Fruit fly (Drosophila melanogaster) whole organism, embryonic: ENCODE data around the gene CG16953.

Experiments
- Aef1 ChIP-seq: fragments of 200-800 bp; sonication (Bioruptor generic); IDR thresholded peaks from 3 replicates; pipeline ENCODE4 v1.3.6; 2022; ENCODE audit warnings: missing biosample characterization, missing genetic modification characterization
- CG10209 ChIP-seq: fragments of 200-800 bp; sonication (Bioruptor generic); optimal IDR thresholded peaks from 3 replicates; lab custom pipeline; 2017; ENCODE audit warnings: missing biosample characterization, mild to moderate bottlenecking, missing genetic modification characterization, missing genetic modification reagents
- CG10979 ChIP-seq: fragments of 200-800 bp; sonication (Bioruptor generic); optimal IDR thresholded peaks from 2 replicates; lab custom pipeline; 2018; ENCODE audit warnings: missing biosample characterization, mild to moderate bottlenecking, missing genetic modification characterization, moderate library complexity
- CG11398 ChIP-seq: fragments of 200-800 bp; sonication (Bioruptor generic); optimal IDR thresholded peaks from 2 replicates; lab custom pipeline; 2016; ENCODE audit warnings: missing biosample characterization, missing genetic modification characterization
- CG13775 ChIP-seq: fragments of 200-800 bp; sonication (Bioruptor generic); optimal IDR thresholded peaks from 3 replicates; lab custom pipeline; 2017; ENCODE audit warnings: missing biosample characterization, mild to moderate bottlenecking, missing genetic modification characterization
- CG13894 ChIP-seq: fragments of 200-800 bp; sonication (Bioruptor generic); optimal IDR thresholded peaks from 3 replicates; lab custom pipeline; 2018; ENCODE audit warnings: missing biosample characterization, mild to moderate bottlenecking, missing genetic modification characterization, moderate library complexity
- CG17328 ChIP-seq: fragments of 200-800 bp; sonication (Bioruptor generic); IDR thresholded peaks from 2 replicates; pipeline ENCODE4 v1.3.6; 2022; ENCODE audit warnings: missing biosample characterization, missing genetic modification characterization
- CG17359 ChIP-seq: fragments of 200-800 bp; sonication (Bioruptor generic); optimal IDR thresholded peaks from 3 replicates; lab custom pipeline; 2018; ENCODE audit warnings: missing biosample characterization, mild to moderate bottlenecking, missing genetic modification characterization, moderate library complexity
- CG2116 ChIP-seq: fragments of 200-800 bp; sonication (Bioruptor generic); optimal IDR thresholded peaks from 3 replicates; lab custom pipeline; 2018; ENCODE audit warnings: missing biosample characterization, mild to moderate bottlenecking, missing genetic modification characterization
- CG30403 ChIP-seq: fragments of 200-800 bp; sonication (Bioruptor generic); optimal IDR thresholded peaks from 3 replicates; lab custom pipeline; 2016; ENCODE audit warnings: missing biosample characterization, missing genetic modification characterization
- CG31441 ChIP-seq: fragments of 200-800 bp; sonication (Bioruptor generic); IDR thresholded peaks from 2 replicates; pipeline ENCODE4 v1.3.6; 2022; ENCODE audit warnings: missing biosample characterization, missing genetic modification characterization
- CG4730 ChIP-seq: fragments of 200-800 bp; sonication (Bioruptor generic); IDR thresholded peaks from 2 replicates; pipeline ENCODE4 v1.3.6; 2022; ENCODE audit warnings: missing biosample characterization, missing genetic modification characterization
- CG5245 ChIP-seq: fragments of 200-800 bp; sonication (Bioruptor generic); optimal IDR thresholded peaks from 3 replicates; lab custom pipeline; 2016; ENCODE audit warnings: missing biosample characterization, missing genetic modification characterization
- CG7839 ChIP-seq: fragments of 200-800 bp; sonication (Bioruptor generic); optimal IDR thresholded peaks from 3 replicates; lab custom pipeline; 2018; ENCODE audit warnings: missing biosample characterization, mild to moderate bottlenecking, missing genetic modification characterization, moderate library complexity
- CG8359 ChIP-seq: fragments of 200-800 bp; sonication (Bioruptor generic); optimal IDR thresholded peaks from 2 replicates; lab custom pipeline; 2017; ENCODE audit warnings: missing biosample characterization, mild to moderate bottlenecking, missing genetic modification characterization, borderline replicate concordance
- CG8765 ChIP-seq: fragments of 200-800 bp; sonication (Bioruptor generic); IDR thresholded peaks from 2 replicates; pipeline ENCODE4 v1.3.6; 2022; ENCODE audit warnings: missing biosample characterization, missing genetic modification characterization
- CkIIα-i1 ChIP-seq: fragments of 200-800 bp; sonication (Bioruptor generic); IDR thresholded peaks from 2 replicates; pipeline ENCODE4 v1.3.6; 2022; ENCODE audit warnings: missing biosample characterization, missing genetic modification characterization
- E2f2 ChIP-seq: fragments of 200-800 bp; sonication (Bioruptor generic); IDR thresholded peaks from 2 replicates; pipeline ENCODE4 v1.3.6; 2022; ENCODE audit warnings: missing biosample characterization, missing genetic modification characterization
- Hey ChIP-seq: fragments of 200-800 bp; sonication (Bioruptor generic); optimal IDR thresholded peaks from 3 replicates; lab custom pipeline; 2018; ENCODE audit warnings: missing biosample characterization, mild to moderate bottlenecking, missing genetic modification characterization
- Hr39 ChIP-seq: fragments of >200 bp; optimal IDR thresholded peaks from 2 replicates; lab custom pipeline; 2017
- Mad ChIP-seq: fragments of 200-800 bp; sonication (Bioruptor generic); optimal IDR thresholded peaks from 2 replicates; lab custom pipeline; 2016; ENCODE audit warnings: missing biosample characterization, missing genetic modification characterization
- Nf-YA ChIP-seq: fragments of 200-800 bp; sonication (Bioruptor generic); IDR thresholded peaks from 2 replicates; pipeline ENCODE4 v1.3.6; 2022; ENCODE audit warnings: missing biosample characterization, missing genetic modification characterization
- Ravus ChIP-seq: fragments of 200-800 bp; sonication (Bioruptor generic); IDR thresholded peaks from 2 replicates; pipeline ENCODE4 v1.3.6; 2022; ENCODE audit warnings: missing biosample characterization, missing genetic modification characterization
- Sry-δ ChIP-seq: fragments of 200-800 bp; sonication (Bioruptor generic); optimal IDR thresholded peaks from 2 replicates; lab custom pipeline; 2016; ENCODE audit warnings: missing biosample characterization, missing genetic modification characterization
- Trl ChIP-seq, 3 experiments: fragments of >200 bp in 2 of 3; fragments of 200-800 bp in 1 of 3; sonication (Bioruptor generic) in 1 of 3; optimal IDR thresholded peaks; 2 replicates in 1 of 3; 3 replicates in 2 of 3; lab custom pipeline; 2016 to 2017; ENCODE audit warnings: missing biosample characterization in 1 of 3, missing genetic modification characterization in 1 of 3
- ara ChIP-seq: fragments of 200-800 bp; sonication (Bioruptor generic); IDR thresholded peaks from 2 replicates; pipeline ENCODE4 v1.3.6; 2022; ENCODE audit warnings: missing biosample characterization, missing genetic modification characterization
- cad ChIP-seq: fragments of >200 bp; optimal IDR thresholded peaks from 2 replicates; lab custom pipeline; 2017; ENCODE audit warnings: missing biosample characterization, missing genetic modification characterization
- chif ChIP-seq, 2 experiments: fragments of 200-800 bp; sonication (Bioruptor generic); optimal IDR thresholded peaks; 3 replicates each; lab custom pipeline; 2016; ENCODE audit warnings: missing biosample characterization in 2 of 2, missing genetic modification characterization in 2 of 2
- chm ChIP-seq: fragments of 200-800 bp; sonication (Bioruptor generic); IDR thresholded peaks from 2 replicates; pipeline ENCODE4 v1.3.6; 2022; ENCODE audit warnings: missing biosample characterization, missing genetic modification characterization
- croc ChIP-seq: fragments of 200-800 bp; sonication (Bioruptor generic); conservative IDR thresholded peaks from 3 replicates; pipeline ENCODE4 v1.3.6; 2022; ENCODE audit warnings: missing biosample characterization, missing genetic modification characterization
- disco-r ChIP-seq: fragments of 200-800 bp; sonication (Bioruptor generic); optimal IDR thresholded peaks from 2 replicates; lab custom pipeline; 2016; ENCODE audit warnings: missing biosample characterization, missing genetic modification characterization
- gce ChIP-seq: fragments of 200-800 bp; sonication (Bioruptor generic); IDR thresholded peaks from 3 replicates; pipeline ENCODE4 v1.3.6; 2022; ENCODE audit warnings: missing biosample characterization, missing genetic modification characterization
- gem ChIP-seq: fragments of 200-800 bp; sonication (Bioruptor generic); optimal IDR thresholded peaks from 2 replicates; lab custom pipeline; 2019; ENCODE audit warnings: missing biosample characterization, mild to moderate bottlenecking, missing genetic modification characterization, moderate library complexity
- gsb-n ChIP-seq: fragments of 200-800 bp; sonication (Bioruptor generic); optimal IDR thresholded peaks from 3 replicates; lab custom pipeline; 2018; ENCODE audit warnings: missing biosample characterization, mild to moderate bottlenecking, missing genetic modification characterization
- hkb ChIP-seq, 2 experiments: fragments of 200-800 bp in 1 of 2; fragments of >200 bp in 1 of 2; sonication (Bioruptor generic) in 1 of 2; IDR thresholded peaks in 1 of 2; optimal IDR thresholded peaks in 1 of 2; 2 replicates each; pipeline versions ENCODE4 v1.3.6 to Lab custom; 2017 to 2022; ENCODE audit warnings: missing biosample characterization in 1 of 2, missing genetic modification characterization in 1 of 2
- inv ChIP-seq: fragments of 200-800 bp; sonication (Bioruptor generic); IDR thresholded peaks from 2 replicates; pipeline ENCODE4 v1.3.6; 2022; ENCODE audit warnings: missing biosample characterization, missing genetic modification characterization; ENCODE audit not compliant: partially characterized antibody
- org-1 ChIP-seq: fragments of 200-800 bp; sonication (Bioruptor generic); optimal IDR thresholded peaks from 2 replicates; lab custom pipeline; 2017; ENCODE audit warnings: missing biosample characterization, missing genetic modification characterization
- rib ChIP-seq: fragments of 200-800 bp; sonication (Bioruptor generic); IDR thresholded peaks from 2 replicates; pipeline ENCODE4 v1.3.6; 2022; ENCODE audit warnings: missing biosample characterization, missing genetic modification characterization
- seq ChIP-seq: fragments of 200-800 bp; sonication (Bioruptor generic); IDR thresholded peaks from 2 replicates; pipeline ENCODE4 v1.3.6; 2022; ENCODE audit warnings: missing biosample characterization, missing genetic modification characterization
- slbo ChIP-seq: fragments of 200-800 bp; sonication (Bioruptor generic); IDR thresholded peaks from 2 replicates; pipeline ENCODE4 v1.3.6; 2022; ENCODE audit warnings: missing biosample characterization, missing genetic modification characterization
- slp2 ChIP-seq: fragments of 200-800 bp; sonication (Bioruptor generic); optimal IDR thresholded peaks from 2 replicates; lab custom pipeline; 2016; ENCODE audit warnings: missing biosample characterization, missing genetic modification characterization
- vvl ChIP-seq: fragments of 200-800 bp; sonication (Bioruptor generic); IDR thresholded peaks from 2 replicates; pipeline ENCODE4 v1.3.6; 2022; ENCODE audit warnings: missing biosample characterization, missing genetic modification characterization
- zfh1 ChIP-seq: fragments of 200-800 bp; sonication (Bioruptor generic); IDR thresholded peaks from 3 replicates; pipeline ENCODE4 v1.3.6; 2022; ENCODE audit warnings: missing biosample characterization, missing genetic modification characterization

CG16953 gene

DNA sequence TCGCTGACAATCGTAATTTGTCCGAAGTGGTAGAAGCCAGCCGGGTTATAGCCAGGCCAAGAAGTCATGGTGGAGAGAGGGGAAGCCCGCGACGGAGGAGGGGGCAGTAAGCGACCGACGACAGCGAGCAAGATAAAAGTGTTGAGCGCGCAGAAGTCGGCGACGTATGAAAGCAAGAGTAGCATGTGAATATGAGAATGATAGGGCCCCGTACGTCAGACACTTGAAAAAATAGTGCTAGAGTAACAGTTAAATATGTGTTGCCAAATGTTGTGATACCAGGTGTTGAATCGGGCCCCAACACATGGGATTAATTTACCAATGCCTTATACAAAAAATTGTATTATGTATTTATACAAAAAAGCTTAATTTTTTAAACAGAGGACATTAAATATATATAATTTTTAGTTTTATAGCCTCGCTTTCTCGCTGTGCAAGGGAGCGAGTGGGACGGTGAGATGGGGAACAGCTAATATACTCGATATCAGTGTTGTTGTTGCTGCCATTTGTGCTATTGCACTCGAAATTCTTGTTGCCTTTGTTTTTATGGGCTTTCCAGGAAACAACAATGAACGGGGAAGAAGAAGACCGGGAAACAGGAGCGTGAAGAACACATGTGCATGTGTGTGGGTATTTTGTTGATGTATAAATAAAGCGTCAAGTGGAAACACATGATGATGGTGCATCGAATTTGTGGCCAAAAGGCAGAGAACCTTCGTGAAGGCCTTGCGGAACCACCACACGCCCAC is 35.6 kb downstream of the CG16953 start (continued):
- TF ChIP-seq rib (peak; percentile 79), CG10209 (peak; percentile 86), slbo (GFP tag; lab: Robert Waterston, UW) (peak; percentile 83), CG31441 (GFP tag; lab: Robert Waterston, UW) (peak; percentile 86), gem (tag; lab: Kevin White, UChicago) (peak; percentile 93), CG7839 (tag; lab: Kevin White, UChicago) (peak; percentile 90), Trl (optimal IDR thresholded peaks at IDR 0.05; lab: Kevin White, UChicago) (no peak), Trl (GFP tag; optimal IDR thresholded peaks at IDR 0.05; lab: Kevin White, UChicago) (no peak), Mad (peak; percentile 46), E2f2 (GFP tag; lab: Robert Waterston, UW) (peak; percentile 42; the same call in 1 of the 2 replicates), zfh1 (GFP tag; lab: Robert Waterston, UW) (peak; percentile 89), CG17328 (GFP tag; lab: Robert Waterston, UW) (peak; percentile 87), Hr39 (lab: Kevin White, UChicago) (no peak), gsb-n (peak; percentile 71), Ravus (GFP tag; lab: Robert Waterston, UW) (peak; percentile 40; the same call in 1 of the 2 replicates), CG17359 (tag; lab: Kevin White, UChicago) (peak; percentile 88), CG13894 (tag; lab: Kevin White, UChicago) (peak; percentile 82), vvl (GFP tag; lab: Robert Waterston, UW) (peak; percentile 90), ara (GFP tag; lab: Robert Waterston, UW) (peak; percentile 84), croc (GFP tag; lab: Robert Waterston, UW) (peak; percentile 79), Sry-δ (no peak), chm (GFP tag; lab: Robert Waterston, UW) (peak; percentile 58), CG8765 (GFP tag; lab: Robert Waterston, UW) (no peak; the same call in 1 of the 2 replicates), CG30403 (GFP tag; lab: Kevin White, UChicago) (peak; percentile 81), disco-r (GFP tag; lab: Kevin White, UChicago) (no peak), inv (GFP tag; lab: Robert Waterston, UW) (no peak), CG13775 (peak; percentile 81), gce (GFP tag; lab: Robert Waterston, UW) (0 out of 3 replicates have a peak, but pooled peaks have one; percentile 20), CG8359 (GFP tag; lab: Kevin White, UChicago) (peak; percentile 53), CG4730 (GFP tag; lab: Robert Waterston, UW) (peak; percentile 81), Hey (peak; percentile 96), seq (GFP tag; lab: Robert Waterston, UW) (peak; percentile 72), org-1 (GFP tag; lab: Kevin White, UChicago) (peak; percentile 72), slp2 (GFP tag; lab: Kevin White, UChicago) (no peak), chif (GFP tag; optimal IDR thresholded peaks at IDR 0.05; lab: Kevin White, UChicago) (peak in 1 of 2 experiments; percentile 52), hkb (optimal IDR thresholded peaks at IDR 0.05; lab: Kevin White, UChicago) (no peak), hkb (GFP tag; IDR thresholded peaks at IDR 0.05; lab: Robert Waterston, UW) (peak; percentile 85), CG10979 (peak; percentile 92), CG2116 (peak; percentile 40), Nf-YA (peak; percentile 66), Aef1 (GFP tag; lab: Robert Waterston, UW) (peak; percentile 84), cad (GFP tag; lab: Kevin White, UChicago) (peak; percentile 24), CkIIα-i1 (GFP tag; lab: Robert Waterston, UW) (no peak), CG11398 (no peak), CG5245 (peak; percentile 75)
- TF ChIP-seq, all 482 proteins: peak for 361
